Fruit fly (Drosophila melanogaster) whole organism, embryonic: ENCODE results near the gene Nsun5.

Experiments used
- Ada2b ChIP-seq: fragments of 200-800 bp; sonication (Bioruptor generic); IDR thresholded peaks from 2 replicates; pipeline ENCODE4 v1.3.6; 2022; ENCODE audit warnings: missing biosample characterization, missing genetic modification characterization
- Adf1 ChIP-seq: fragments of 200-800 bp; sonication (Bioruptor generic); IDR thresholded peaks from 2 replicates; pipeline ENCODE4 v1.3.6; 2022; ENCODE audit warnings: missing biosample characterization, missing genetic modification characterization
- Awh ChIP-seq: fragments of 200-800 bp; sonication (Bioruptor generic); IDR thresholded peaks from 2 replicates; pipeline ENCODE4, ENCODE4 v1.3.6; 2022; ENCODE audit warnings: missing biosample characterization, missing genetic modification characterization
- B-H1 ChIP-seq: fragments of 200-800 bp; sonication (Bioruptor generic); IDR thresholded peaks from 3 replicates; pipeline ENCODE4 v1.3.6; 2022; ENCODE audit warnings: missing biosample characterization, missing genetic modification characterization
- Blimp-1 ChIP-seq: fragments of 200-800 bp; sonication (Bioruptor generic); optimal IDR thresholded peaks from 3 replicates; lab custom pipeline; 2018; ENCODE audit warnings: missing biosample characterization, missing genetic modification characterization, mild to moderate bottlenecking, moderate library complexity, missing genetic modification reagents
- CG10147 ChIP-seq: fragments of 200-800 bp; sonication (Bioruptor generic); optimal IDR thresholded peaks from 2 replicates; lab custom pipeline; 2019; ENCODE audit warnings: missing biosample characterization, mild to moderate bottlenecking, missing genetic modification characterization, moderate library complexity
- CG13296 ChIP-seq: fragments of 200-800 bp; sonication (Bioruptor generic); optimal IDR thresholded peaks from 3 replicates; lab custom pipeline; 2018; ENCODE audit warnings: missing biosample characterization, mild to moderate bottlenecking, missing genetic modification characterization
- CG17359 ChIP-seq: fragments of 200-800 bp; sonication (Bioruptor generic); optimal IDR thresholded peaks from 3 replicates; lab custom pipeline; 2018; ENCODE audit warnings: missing biosample characterization, mild to moderate bottlenecking, missing genetic modification characterization, moderate library complexity
- CG17385 ChIP-seq: fragments of 200-800 bp; sonication (Bioruptor generic); optimal IDR thresholded peaks from 3 replicates; lab custom pipeline; 2018; ENCODE audit warnings: missing biosample characterization, mild to moderate bottlenecking, missing genetic modification characterization
- CG2199 ChIP-seq: fragments of 200-800 bp; sonication (Bioruptor generic); IDR thresholded peaks from 3 replicates; pipeline ENCODE4 v1.3.6; 2022; ENCODE audit warnings: missing biosample characterization, missing genetic modification characterization
- CG2678 ChIP-seq: fragments of 200-800 bp; sonication (Bioruptor generic); optimal IDR thresholded peaks from 3 replicates; lab custom pipeline; 2019; ENCODE audit warnings: missing biosample characterization, mild to moderate bottlenecking, missing genetic modification characterization, moderate library complexity
- CG2712 ChIP-seq: fragments of 200-800 bp; optimal IDR thresholded peaks from 3 replicates; lab custom pipeline; 2019; ENCODE audit warnings: missing biosample characterization, mild to moderate bottlenecking, missing genetic modification characterization, moderate library complexity
- CG31441 ChIP-seq: fragments of 200-800 bp; sonication (Bioruptor generic); IDR thresholded peaks from 2 replicates; pipeline ENCODE4 v1.3.6; 2022; ENCODE audit warnings: missing biosample characterization, missing genetic modification characterization
- CG43689 ChIP-seq: fragments of 200-800 bp; sonication (Bioruptor generic); IDR thresholded peaks from 2 replicates; pipeline ENCODE4 v1.3.6; 2022; ENCODE audit warnings: missing biosample characterization, missing genetic modification characterization
- CG4707 ChIP-seq: fragments of 200-800 bp; sonication (Bioruptor generic); optimal IDR thresholded peaks from 2 replicates; lab custom pipeline; 2018; ENCODE audit warnings: missing biosample characterization, mild to moderate bottlenecking, missing genetic modification characterization, moderate library complexity
- CG6813 ChIP-seq: fragments of 200-800 bp; sonication (Bioruptor generic); optimal IDR thresholded peaks from 2 replicates; lab custom pipeline; 2017; ENCODE audit warnings: missing biosample characterization, missing genetic modification characterization, mild to moderate bottlenecking, moderate library complexity, missing genetic modification reagents
- CG7839 ChIP-seq: fragments of 200-800 bp; sonication (Bioruptor generic); optimal IDR thresholded peaks from 3 replicates; lab custom pipeline; 2018; ENCODE audit warnings: missing biosample characterization, mild to moderate bottlenecking, missing genetic modification characterization, moderate library complexity
- CG8281 ChIP-seq: fragments of 200-800 bp; sonication (Bioruptor generic); optimal IDR thresholded peaks from 2 replicates; lab custom pipeline; 2018; ENCODE audit warnings: missing biosample characterization, mild to moderate bottlenecking, missing genetic modification characterization, moderate library complexity
- Chrac-16 ChIP-seq: fragments of 200-800 bp; sonication (Bioruptor generic); optimal IDR thresholded peaks from 3 replicates; lab custom pipeline; 2016; ENCODE audit warnings: missing biosample characterization, missing genetic modification characterization
- CoRest ChIP-seq: fragments of 200-800 bp; sonication (Bioruptor generic); optimal IDR thresholded peaks from 3 replicates; lab custom pipeline; 2018; ENCODE audit warnings: missing biosample characterization, mild to moderate bottlenecking, missing genetic modification characterization, moderate library complexity
- D ChIP-seq, 2 experiments: fragments of 200-800 bp in 1 of 2; fragments of >200 bp in 1 of 2; sonication (Bioruptor generic) in 1 of 2; optimal IDR thresholded peaks; 2 replicates in 1 of 2; 3 replicates in 1 of 2; lab custom pipeline; 2017; ENCODE audit warnings: mild to moderate bottlenecking in 1 of 2, missing biosample characterization in 1 of 2, missing genetic modification characterization in 1 of 2, missing genetic modification reagents in 1 of 2
- D19A ChIP-seq: fragments of 200-800 bp; optimal IDR thresholded peaks from 3 replicates; lab custom pipeline; 2019; ENCODE audit warnings: missing biosample characterization, mild to moderate bottlenecking, missing genetic modification characterization, moderate library complexity
- Deaf1 ChIP-seq: fragments of 200-800 bp; optimal IDR thresholded peaks from 3 replicates; lab custom pipeline; 2019; ENCODE audit warnings: missing biosample characterization, mild to moderate bottlenecking, missing genetic modification characterization, moderate library complexity
- Dip2 ChIP-seq: fragments of 200-800 bp; sonication (Bioruptor generic); IDR thresholded peaks from 2 replicates; pipeline ENCODE4 v1.3.6; 2022; ENCODE audit warnings: missing biosample characterization, missing genetic modification characterization
- Drgx ChIP-seq: fragments of 200-800 bp; sonication (Bioruptor generic); IDR thresholded peaks from 2 replicates; pipeline ENCODE4 v1.3.6; 2022; ENCODE audit warnings: missing biosample characterization, missing genetic modification characterization
- Fer3 ChIP-seq: fragments of 200-800 bp; sonication (Bioruptor generic); optimal IDR thresholded peaks from 2 replicates; lab custom pipeline; 2018; ENCODE audit warnings: missing biosample characterization, mild to moderate bottlenecking, missing genetic modification characterization, moderate library complexity
- Hand ChIP-seq: fragments of 200-800 bp; sonication (Bioruptor generic); optimal IDR thresholded peaks from 2 replicates; lab custom pipeline; 2017; ENCODE audit warnings: mild to moderate bottlenecking, missing biosample characterization, missing genetic modification reagents, missing genetic modification characterization
- Hey ChIP-seq: fragments of 200-800 bp; sonication (Bioruptor generic); optimal IDR thresholded peaks from 3 replicates; lab custom pipeline; 2018; ENCODE audit warnings: missing biosample characterization, mild to moderate bottlenecking, missing genetic modification characterization
- Oli ChIP-seq: fragments of 200-800 bp; sonication (Bioruptor generic); optimal IDR thresholded peaks from 2 replicates; lab custom pipeline; 2018; ENCODE audit warnings: missing biosample characterization, mild to moderate bottlenecking, missing genetic modification characterization, moderate library complexity
- Optix ChIP-seq: fragments of 200-800 bp; sonication (Bioruptor generic); IDR thresholded peaks from 3 replicates; pipeline ENCODE4 v1.3.6; 2022; ENCODE audit warnings: missing biosample characterization, missing genetic modification characterization
- al ChIP-seq: fragments of 200-800 bp; sonication (Bioruptor generic); IDR thresholded peaks from 2 replicates; pipeline ENCODE4 v1.3.6; 2022; ENCODE audit warnings: missing biosample characterization, missing genetic modification characterization
- ase ChIP-seq: fragments of 200-800 bp; sonication (Bioruptor generic); IDR thresholded peaks from 3 replicates; pipeline ENCODE4 v1.3.6; 2022; ENCODE audit warnings: missing biosample characterization, missing genetic modification characterization
- bsh ChIP-seq, 2 experiments: fragments of 200-800 bp; sonication (Bioruptor generic); optimal IDR thresholded peaks; 2 replicates each; lab custom pipeline; 2017 to 2018; ENCODE audit warnings: mild to moderate bottlenecking in 2 of 2, missing biosample characterization in 2 of 2, missing genetic modification characterization in 2 of 2, moderate library complexity in 1 of 2
- dmrt99B ChIP-seq: fragments of 200-800 bp; sonication (Bioruptor generic); optimal IDR thresholded peaks from 2 replicates; lab custom pipeline; 2018; ENCODE audit warnings: missing biosample characterization, mild to moderate bottlenecking, missing genetic modification characterization, moderate library complexity
- esg ChIP-seq: fragments of 200-800 bp; sonication (Bioruptor generic); conservative IDR thresholded peaks from 2 replicates; pipeline ENCODE4 v1.3.6; 2022; ENCODE audit warnings: missing biosample characterization, missing genetic modification characterization
- fd3F ChIP-seq: fragments of 200-800 bp; sonication (Bioruptor generic); optimal IDR thresholded peaks from 2 replicates; lab custom pipeline; 2018; ENCODE audit warnings: missing biosample characterization, mild to moderate bottlenecking, missing genetic modification characterization, moderate library complexity
- gcm ChIP-seq: fragments of 200-800 bp; sonication (Bioruptor generic); optimal IDR thresholded peaks from 2 replicates; lab custom pipeline; 2019; ENCODE audit warnings: missing biosample characterization, mild to moderate bottlenecking, missing genetic modification characterization, moderate library complexity
- gem ChIP-seq: fragments of 200-800 bp; sonication (Bioruptor generic); optimal IDR thresholded peaks from 2 replicates; lab custom pipeline; 2019; ENCODE audit warnings: missing biosample characterization, mild to moderate bottlenecking, missing genetic modification characterization, moderate library complexity
- hkb ChIP-seq, 2 experiments: fragments of 200-800 bp in 1 of 2; fragments of >200 bp in 1 of 2; sonication (Bioruptor generic) in 1 of 2; IDR thresholded peaks in 1 of 2; optimal IDR thresholded peaks in 1 of 2; 2 replicates each; pipeline versions ENCODE4 v1.3.6 to Lab custom; 2017 to 2022; ENCODE audit warnings: missing biosample characterization in 1 of 2, missing genetic modification characterization in 1 of 2
- nom ChIP-seq: fragments of 200-800 bp; sonication (Bioruptor generic); optimal IDR thresholded peaks from 2 replicates; lab custom pipeline; 2017; ENCODE audit warnings: missing biosample characterization, missing genetic modification characterization, mild to moderate bottlenecking, moderate library complexity, missing genetic modification reagents
- phol ChIP-seq: fragments of 200-800 bp; sonication (Bioruptor generic); optimal IDR thresholded peaks from 3 replicates; lab custom pipeline; 2018; ENCODE audit warnings: missing biosample characterization, mild to moderate bottlenecking, missing genetic modification characterization, moderate library complexity
- scrt ChIP-seq: fragments of 200-800 bp; sonication (Bioruptor generic); optimal IDR thresholded peaks from 2 replicates; lab custom pipeline; 2018; ENCODE audit warnings: missing biosample characterization, mild to moderate bottlenecking, missing genetic modification characterization, moderate library complexity
- tio ChIP-seq: fragments of 200-800 bp; sonication (Bioruptor generic); optimal IDR thresholded peaks from 2 replicates; lab custom pipeline; 2017; ENCODE audit warnings: missing biosample characterization, missing genetic modification characterization, inconsistent platforms
- unc-4 ChIP-seq: fragments of 200-800 bp; sonication (Bioruptor generic); IDR thresholded peaks from 2 replicates; pipeline ENCODE4 v1.3.6; 2022; ENCODE audit warnings: missing biosample characterization, missing genetic modification characterization; ENCODE audit not compliant: partially characterized antibody
- wek ChIP-seq: fragments of 200-800 bp; sonication (Bioruptor generic); optimal IDR thresholded peaks from 3 replicates; lab custom pipeline; 2018; ENCODE audit warnings: missing biosample characterization, mild to moderate bottlenecking, missing genetic modification characterization, moderate library complexity

Gene Nsun5

DNA sequence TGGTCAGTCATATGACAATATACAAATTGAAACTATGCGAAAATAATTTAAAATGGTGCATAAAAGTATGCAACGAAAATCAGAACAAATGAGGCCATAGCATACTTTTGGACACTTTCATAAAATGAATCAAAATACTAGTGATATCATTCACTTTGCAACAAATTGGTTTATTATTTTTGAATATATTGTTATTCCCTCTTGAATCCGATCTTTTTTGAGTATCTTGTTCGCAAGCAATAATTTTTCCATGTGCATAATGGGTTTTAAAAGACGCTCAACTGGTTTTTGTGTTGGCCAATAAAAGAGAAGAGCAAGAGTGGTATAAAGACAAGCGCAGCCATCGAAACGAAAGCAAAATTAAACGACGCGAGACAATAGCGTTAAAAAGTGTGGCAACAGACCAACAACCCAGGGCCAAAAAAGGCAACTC, 25.6 kb upstream of the Nsun5 start (continued):
- TF ChIP-seq al (GFP tag; lab: Robert Waterston, UW): no peak
- peak; percentile 11 for TF ChIP-seq CG10147 (GFP tag; lab: Kevin White, UChicago)
- peak; percentile 14 for TF ChIP-seq scrt (GFP tag; lab: Kevin White, UChicago)
- TF ChIP-seq CG6813 (GFP tag; lab: Kevin White, UChicago): no peak
- TF ChIP-seq CG17359 (tag; lab: Kevin White, UChicago): peak; percentile 10
- peak; percentile 16 for TF ChIP-seq Blimp-1 (GFP tag; lab: Kevin White, UChicago)
- TF ChIP-seq gcm (GFP tag; lab: Kevin White, UChicago): no peak
- no peak for TF ChIP-seq Hand (GFP tag; lab: Kevin White, UChicago)
- peak; percentile 14 for TF ChIP-seq CG2712 (tag; lab: Kevin White, UChicago)
- TF ChIP-seq Deaf1 (tag; lab: Kevin White, UChicago): peak; percentile 1
- peak; percentile 54 for TF ChIP-seq gem (tag; lab: Kevin White, UChicago)
- TF ChIP-seq dmrt99B: peak; percentile 63
- TF ChIP-seq ase (GFP tag; lab: Robert Waterston, UW): no peak
- no peak for TF ChIP-seq CG8281
- TF ChIP-seq phol (tag; lab: Kevin White, UChicago): no peak
- TF ChIP-seq Hey (tag; lab: Kevin White, UChicago): no peak
- peak; percentile 35 for TF ChIP-seq nom
- no peak for TF ChIP-seq D (optimal IDR thresholded peaks at IDR 0.05; lab: Kevin White, UChicago)
- TF ChIP-seq D (GFP tag; optimal IDR thresholded peaks at IDR 0.05; lab: Kevin White, UChicago): no peak
- peak in 1 of 2 experiments; percentile 83 for TF ChIP-seq bsh (GFP tag; optimal IDR thresholded peaks at IDR 0.05; lab: Kevin White, UChicago)
- peak; percentile 48 for TF ChIP-seq CoRest (tag; lab: Kevin White, UChicago)
- no peak for TF ChIP-seq tio (GFP tag; lab: Kevin White, UChicago)
- TF ChIP-seq CG13296 (GFP tag; lab: Kevin White, UChicago): peak; percentile 44
- no peak for TF ChIP-seq CG43689 (GFP tag; lab: Robert Waterston, UW)
- TF ChIP-seq Drgx (GFP tag; lab: Robert Waterston, UW): no peak
- TF ChIP-seq CG2199: no peak
- TF ChIP-seq CG7839: peak; percentile 3
- TF ChIP-seq unc-4 (GFP tag; lab: Robert Waterston, UW): no peak
- peak; percentile 13 for TF ChIP-seq CG17385 (GFP tag; lab: Kevin White, UChicago)
- no peak for TF ChIP-seq Dip2 (GFP tag; lab: Robert Waterston, UW)
- TF ChIP-seq Oli (tag; lab: Kevin White, UChicago): peak; percentile 44
- no peak for TF ChIP-seq Chrac-16 (GFP tag; lab: Kevin White, UChicago)
- TF ChIP-seq CG4707 (GFP tag; lab: Kevin White, UChicago): no peak
- peak; percentile 51 for TF ChIP-seq CG2678 (tag; lab: Kevin White, UChicago)
- 0 out of 2 replicates have a peak, but pooled peaks have one; percentile 9 for TF ChIP-seq esg (GFP tag; lab: Robert Waterston, UW)
- peak; percentile 22 for TF ChIP-seq fd3F (GFP tag; lab: Kevin White, UChicago)
- TF ChIP-seq wek (GFP tag; lab: Kevin White, UChicago): no peak
- peak; percentile 25; the same call in 1 of the 2 replicates for TF ChIP-seq Ada2b
- TF ChIP-seq hkb (optimal IDR thresholded peaks at IDR 0.05; lab: Kevin White, UChicago): no peak
- TF ChIP-seq hkb (GFP tag; IDR thresholded peaks at IDR 0.05; lab: Robert Waterston, UW): peak; percentile 40; the same call in 1 of the 2 replicates
- no peak for TF ChIP-seq Adf1 (GFP tag; lab: Robert Waterston, UW)
- peak; percentile 16 for TF ChIP-seq Fer3
- no peak for TF ChIP-seq Awh (GFP tag; lab: Robert Waterston, UW)
- 0 out of 2 replicates have a peak, but pooled peaks have one; percentile 15 for TF ChIP-seq CG31441
- no peak for TF ChIP-seq Optix
- TF ChIP-seq B-H1 (GFP tag; lab: Robert Waterston, UW): no peak
- TF ChIP-seq D19A (tag; lab: Kevin White, UChicago): no peak
